Fruit fly (Drosophila melanogaster): ENCODE results near the gene CG31715.

CG31715 gene

DNA sequence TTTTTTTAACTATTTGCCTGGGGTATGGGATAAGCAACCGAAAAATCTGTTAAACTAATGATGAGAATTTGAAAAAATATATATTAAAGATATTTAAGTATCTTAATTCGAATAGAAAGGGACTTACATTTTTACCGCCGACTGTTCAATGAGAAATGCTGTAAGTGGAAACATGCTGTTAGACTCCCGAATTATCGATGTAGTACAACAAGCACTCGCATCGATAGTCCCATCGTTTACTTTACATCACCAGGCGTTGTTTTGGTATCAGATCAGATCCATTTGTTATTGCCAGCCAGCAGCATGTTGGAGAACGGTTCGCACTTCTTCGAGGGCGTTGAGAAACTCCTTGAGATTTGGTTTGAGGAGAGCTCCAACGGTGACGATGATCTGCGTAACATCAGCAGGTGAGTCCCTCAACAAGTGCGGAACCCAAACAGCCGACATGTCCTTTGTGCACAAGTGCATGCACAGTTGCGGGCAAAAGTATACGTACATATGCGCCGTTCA lies 2.1 kb upstream of the CG31715 start, which contains the start of gene SamDC (continued):
- TF ChIP-seq Hmx (GFP tag; optimal IDR thresholded peaks at IDR 0.05) (no peak), PHDP (tag; optimal IDR thresholded peaks at IDR 0.05) (peak; percentile 63), CTCF (GFP tag; optimal IDR thresholded peaks at IDR 0.05) (no peak), Mad (GFP tag; optimal IDR thresholded peaks at IDR 0.05) (peak; percentile 4), Deaf1 (tag; optimal IDR thresholded peaks at IDR 0.05) (no peak), CG7271 (tag; optimal IDR thresholded peaks at IDR 0.05) (no peak), Oli (tag; optimal IDR thresholded peaks at IDR 0.05) (no peak), CG6272 (GFP tag; IDR thresholded peaks at IDR 0.05) (no peak), CG4282 (GFP tag; optimal IDR thresholded peaks at IDR 0.05) (no peak), CG31365 (tag; optimal IDR thresholded peaks at IDR 0.05) (no peak), HmgD (GFP tag; optimal IDR thresholded peaks at IDR 0.05) (peak; percentile 27), pho (GFP tag; optimal IDR thresholded peaks at IDR 0.05) (peak; percentile 46), CG12744 (GFP tag; optimal IDR thresholded peaks at IDR 0.05) (no peak), pb (GFP tag; optimal IDR thresholded peaks at IDR 0.05) (peak; percentile 39), vvl (GFP tag; IDR thresholded peaks at IDR 0.05) (peak; percentile 75), wdn (GFP tag; IDR thresholded peaks at IDR 0.05) (no peak), Ravus (GFP tag; IDR thresholded peaks at IDR 0.05) (no peak), CG10979 (tag; optimal IDR thresholded peaks at IDR 0.05) (peak; percentile 16), bsh (GFP tag; optimal IDR thresholded peaks at IDR 0.05) (peak in 1 of 2 experiments; percentile 49), CG5245 (GFP tag; optimal IDR thresholded peaks at IDR 0.05) (peak; percentile 14), CG17385 (GFP tag; optimal IDR thresholded peaks at IDR 0.05) (peak; percentile 48), trh (GFP tag; optimal IDR thresholded peaks at IDR 0.05) (no peak), D (optimal IDR thresholded peaks at IDR 0.05) (no peak), D (GFP tag; optimal IDR thresholded peaks at IDR 0.05) (no peak), ase (GFP tag; IDR thresholded peaks at IDR 0.05) (no peak), dati (GFP tag; IDR thresholded peaks at IDR 0.05) (no peak), cg (GFP tag; optimal IDR thresholded peaks at IDR 0.05) (no peak), Nf-YB (GFP tag; optimal IDR thresholded peaks at IDR 0.05) (peak; percentile 4), ara (GFP tag; IDR thresholded peaks at IDR 0.05) (peak; percentile 58; the same call in 1 of the 2 replicates), CG17186 (GFP tag; optimal IDR thresholded peaks at IDR 0.05) (no peak), GATAe (GFP tag; conservative IDR thresholded peaks at IDR 0.05) (no peak), sima (GFP tag; optimal IDR thresholded peaks at IDR 0.05) (no peak)

DNA sequence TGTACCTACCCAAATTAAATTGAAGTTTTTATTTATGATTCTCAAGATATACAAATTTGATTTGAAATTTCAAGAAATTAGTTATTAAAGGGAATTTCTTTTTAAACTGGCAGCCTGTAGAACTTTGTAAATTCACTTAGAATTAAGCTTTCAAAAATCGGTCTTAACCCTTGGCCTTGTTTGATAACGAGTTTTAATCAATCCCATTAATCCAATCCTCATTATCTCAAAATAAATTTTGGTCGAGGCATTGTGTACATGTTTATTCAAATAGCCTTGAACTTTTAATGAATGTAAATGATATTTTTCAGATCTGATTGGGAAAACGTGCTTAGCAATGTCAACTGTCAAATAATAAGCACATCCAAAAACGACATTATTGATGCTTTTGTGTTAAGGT lies 1.6 kb upstream of the CG31715 start:
- TF ChIP-seq cwo (GFP tag; optimal IDR thresholded peaks at IDR 0.05): peak; percentile 14
- no peak for TF ChIP-seq CG10366 (GFP tag; IDR thresholded peaks at IDR 0.05)
- TF ChIP-seq eve (GFP tag; optimal IDR thresholded peaks at IDR 0.05): peak in 1 of 2 experiments; percentile 24
- peak; percentile 6 for TF ChIP-seq exex (tag; optimal IDR thresholded peaks at IDR 0.05)

DNA sequence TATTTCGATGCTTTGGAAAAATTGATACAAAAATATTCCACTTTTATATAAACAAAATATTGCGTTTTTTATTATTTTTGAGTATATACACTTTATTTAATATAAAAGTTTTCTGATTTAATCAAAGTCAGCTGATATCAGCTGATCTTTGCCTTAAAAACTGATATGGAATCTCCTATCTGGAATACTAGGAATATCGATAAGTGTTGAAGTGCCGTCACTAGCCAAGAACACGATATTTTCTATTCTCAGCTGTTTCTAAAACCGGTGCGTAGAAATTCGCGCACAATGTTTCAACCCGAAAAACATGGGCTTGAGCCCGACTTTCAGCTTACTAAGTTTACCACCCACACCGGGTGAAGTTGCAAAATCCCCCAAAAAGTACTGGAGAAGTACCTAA lies 1.1 kb downstream of the CG31715 start, which contains the start of gene Sps2:
TSS of gene Sps2 (plus strand) at position 124 of the 400 bp plus-strand sequence.
- TF ChIP-seq CG2889 (GFP tag; IDR thresholded peaks at IDR 0.05) (no peak), klu (GFP tag; IDR thresholded peaks at IDR 0.05) (no peak), usp (GFP tag; optimal IDR thresholded peaks at IDR 0.05) (no peak), sna (GFP tag; IDR thresholded peaks at IDR 0.05; ENCODE audit: partially characterized antibody) (peak; percentile 66), Stat92E (GFP tag; optimal IDR thresholded peaks at IDR 0.05) (peak in 1 of 3 experiments; percentile 39), ems (GFP tag; optimal IDR thresholded peaks at IDR 0.05) (no peak), Camta (GFP tag; optimal IDR thresholded peaks at IDR 0.05) (no peak), CG2199 (GFP tag; IDR thresholded peaks at IDR 0.05) (0 out of 3 replicates have a peak, but pooled peaks have one; percentile 27), phol (tag; optimal IDR thresholded peaks at IDR 0.05) (peak; percentile 42), grau (tag; optimal IDR thresholded peaks at IDR 0.05) (peak; percentile 26), slou (GFP tag; optimal IDR thresholded peaks at IDR 0.05) (no peak), zfh1 (GFP tag; IDR thresholded peaks at IDR 0.05) (0 out of 3 replicates have a peak, but pooled peaks have one; percentile 13), gce (GFP tag; IDR thresholded peaks at IDR 0.05) (no peak), CG17328 (GFP tag; IDR thresholded peaks at IDR 0.05) (peak; percentile 27; the same call in 1 of the 2 replicates), nmo (GFP tag; optimal IDR thresholded peaks at IDR 0.05) (peak; percentile 29), CG12391 (tag; optimal IDR thresholded peaks at IDR 0.05) (peak; percentile 37)
